Worm (Caenorhabditis elegans) whole organism, young adult: ENCODE data around the gene ZK662.2.

Experiments used
- B0019.2 ChIP-seq: fragments of 200-800 bp; sonication (Bioruptor generic); conservative IDR thresholded peaks from 2 replicates; pipeline ENCODE4 v1.3.6; 2022; ENCODE audit warnings: missing genetic modification reagents, missing genetic modification characterization, missing compliant biosample characterization
- B0336.3 ChIP-seq: fragments of 200-800 bp; sonication (Bioruptor generic); IDR thresholded peaks from 2 replicates; pipeline ENCODE4 v1.3.6; 2022; ENCODE audit warnings: missing genetic modification characterization, missing compliant biosample characterization
- D2030.7 ChIP-seq: fragments of 200-800 bp; sonication (Bioruptor generic); IDR thresholded peaks from 2 replicates; pipeline ENCODE4 v1.3.6; 2022; ENCODE audit warnings: missing genetic modification reagents, missing genetic modification characterization, missing compliant biosample characterization
- F10E7.11 ChIP-seq: sonication (generic microtip); optimal IDR thresholded peaks from 2 replicates; lab custom pipeline; 2017; ENCODE audit warnings: mild to moderate bottlenecking, missing genetic modification characterization, moderate library complexity, missing compliant biosample characterization
- F33H1.4 ChIP-seq: fragments of 200-800 bp; sonication (Bioruptor generic); IDR thresholded peaks from 2 replicates; pipeline ENCODE4 v1.3.6; 2022; ENCODE audit warnings: missing genetic modification reagents, missing genetic modification characterization, missing compliant biosample characterization
- F37B4.10 ChIP-seq: fragments of 200-800 bp; sonication (Bioruptor generic); IDR thresholded peaks from 2 replicates; pipeline ENCODE4 v1.3.6; 2022; ENCODE audit warnings: missing genetic modification characterization, missing compliant biosample characterization
- F39B2.1 ChIP-seq: fragments of 200-800 bp; sonication (Bioruptor generic); IDR thresholded peaks from 2 replicates; pipeline ENCODE4 v1.3.6; 2022; ENCODE audit warnings: missing genetic modification reagents, missing genetic modification characterization, missing compliant biosample characterization
- K11D2.4 ChIP-seq: fragments of 200-800 bp; sonication (Bioruptor generic); IDR thresholded peaks from 2 replicates; pipeline ENCODE4 v1.3.6; 2022; ENCODE audit warnings: missing genetic modification reagents, missing genetic modification characterization, missing compliant biosample characterization
- T26A5.8 ChIP-seq: sonication (generic microtip); optimal IDR thresholded peaks from 2 replicates; lab custom pipeline; 2016; ENCODE audit warnings: missing genetic modification characterization, missing compliant biosample characterization
- Y95B8A.8 ChIP-seq: fragments of 200-800 bp; sonication (Bioruptor generic); IDR thresholded peaks from 2 replicates; pipeline ENCODE4 v1.3.6; 2022; ENCODE audit warnings: missing genetic modification reagents, missing genetic modification characterization, missing compliant biosample characterization
- bed-2 ChIP-seq: fragments of 200-800 bp; sonication (Bioruptor generic); IDR thresholded peaks from 2 replicates; pipeline ENCODE4 v1.3.6; 2022; ENCODE audit warnings: missing genetic modification reagents, missing genetic modification characterization, missing compliant biosample characterization
- cebp-2 ChIP-seq: fragments of 200-800 bp; sonication (Bioruptor generic); IDR thresholded peaks from 2 replicates; pipeline ENCODE4 v1.3.6; 2022; ENCODE audit warnings: missing genetic modification characterization, missing compliant biosample characterization
- ceh-27 ChIP-seq: fragments of 200-800 bp; sonication (Bioruptor generic); optimal IDR thresholded peaks from 2 replicates; lab custom pipeline; 2018; ENCODE audit warnings: mild to moderate bottlenecking, missing genetic modification characterization, moderate library complexity, missing compliant biosample characterization
- ceh-40 ChIP-seq: fragments of 200-800 bp; sonication (Bioruptor generic); IDR thresholded peaks from 2 replicates; pipeline ENCODE4 v1.3.6; 2022; ENCODE audit warnings: missing genetic modification characterization, missing compliant biosample characterization
- chd-7 ChIP-seq: sonication (generic microtip); optimal IDR thresholded peaks from 2 replicates; lab custom pipeline; 2016; ENCODE audit warnings: mild to moderate bottlenecking, missing genetic modification characterization, moderate library complexity, missing compliant biosample characterization
- die-1 ChIP-seq: sonication (generic microtip); optimal IDR thresholded peaks from 2 replicates; lab custom pipeline; 2016; ENCODE audit warnings: missing genotype, mild to moderate bottlenecking, missing genetic modification characterization, missing compliant biosample characterization
- dpff-1 ChIP-seq: sonication (generic microtip); optimal IDR thresholded peaks from 2 replicates; lab custom pipeline; 2017; ENCODE audit warnings: mild to moderate bottlenecking, missing genetic modification characterization, missing compliant biosample characterization
- dpl-1 ChIP-seq: fragments of 150-350 bp; optimal IDR thresholded peaks from 2 replicates; lab custom pipeline; 2014; ENCODE audit warnings: missing biosample characterization, missing genetic modification reagents, missing genetic modification characterization
- efl-1 ChIP-seq: fragments of 150-350 bp; optimal IDR thresholded peaks from 2 replicates; lab custom pipeline; 2014; ENCODE audit warnings: missing biosample characterization, missing genetic modification reagents, missing genetic modification characterization
- fkh-3 ChIP-seq: sonication (generic microtip); optimal IDR thresholded peaks from 2 replicates; lab custom pipeline; 2016; ENCODE audit warnings: mild to moderate bottlenecking, missing genetic modification characterization, missing compliant biosample characterization
- gei-17 ChIP-seq: fragments of 200-800 bp; sonication (Bioruptor generic); optimal IDR thresholded peaks from 2 replicates; lab custom pipeline; 2018; ENCODE audit warnings: mild to moderate bottlenecking, missing genetic modification characterization, missing compliant biosample characterization
- hlh-26 ChIP-seq: fragments of 200-800 bp; sonication (Bioruptor generic); conservative IDR thresholded peaks from 2 replicates; pipeline ENCODE4 v1.3.6; 2022; ENCODE audit warnings: missing genetic modification reagents, missing genetic modification characterization, missing compliant biosample characterization
- hrde-1 ChIP-seq: sonication (generic microtip); optimal IDR thresholded peaks from 2 replicates; lab custom pipeline; 2016; ENCODE audit warnings: missing genetic modification characterization, mild to moderate bottlenecking, missing compliant biosample characterization, moderate library complexity, missing genotype, missing genetic modification reagents, borderline replicate concordance
- let-607 ChIP-seq, 2 experiments: fragments of 200-800 bp in 1 of 2; sonication (Bioruptor generic) in 1 of 2; sonication (generic microtip) in 1 of 2; optimal IDR thresholded peaks; 2 replicates each; lab custom pipeline; 2016 to 2018; ENCODE audit warnings: mild to moderate bottlenecking in 2 of 2, missing compliant biosample characterization in 2 of 2, missing genetic modification characterization in 2 of 2, moderate library complexity in 2 of 2, missing genotype in 1 of 2
- lin-35 ChIP-seq, 3 experiments: fragments of 150-350 bp in 2 of 3; sonication (generic microtip) in 1 of 3; optimal IDR thresholded peaks; 2 replicates each; lab custom pipeline; 2014 to 2018; ENCODE audit warnings: missing biosample characterization in 3 of 3, missing genetic modification characterization in 3 of 3, missing genetic modification reagents in 3 of 3
- lir-1 ChIP-seq: fragments of 200-800 bp; sonication (Bioruptor generic); conservative IDR thresholded peaks from 2 replicates; pipeline ENCODE4 v1.3.6; 2022; ENCODE audit warnings: missing genetic modification reagents, missing genetic modification characterization, missing compliant biosample characterization
- lsy-27 ChIP-seq: sonication (generic microtip); optimal IDR thresholded peaks from 2 replicates; lab custom pipeline; 2017; ENCODE audit warnings: missing genetic modification characterization, mild to moderate bottlenecking, missing compliant biosample characterization, antibody characterized with exemption, missing genotype, borderline replicate concordance; ENCODE audit not compliant: insufficient read depth
- madf-8 ChIP-seq: fragments of 200-800 bp; sonication (Bioruptor generic); conservative IDR thresholded peaks from 2 replicates; pipeline ENCODE4 v1.3.6; 2022; ENCODE audit warnings: missing genetic modification reagents, missing genetic modification characterization, missing compliant biosample characterization
- mcd-1 ChIP-seq: fragments of 200-800 bp; sonication (Bioruptor generic); IDR thresholded peaks from 2 replicates; pipeline ENCODE4 v1.3.6; 2022; ENCODE audit warnings: missing genetic modification reagents, missing genetic modification characterization, missing compliant biosample characterization
- nhr-120 ChIP-seq: fragments of 200-800 bp; sonication (Bioruptor generic); IDR thresholded peaks from 2 replicates; pipeline ENCODE4 v1.3.6; 2022; ENCODE audit warnings: missing genetic modification characterization, missing compliant biosample characterization
- nhr-179 ChIP-seq: sonication (generic microtip); optimal IDR thresholded peaks from 2 replicates; lab custom pipeline; 2016; ENCODE audit warnings: mild to moderate bottlenecking, missing genetic modification characterization, missing compliant biosample characterization
- nhr-80 ChIP-seq: sonication (generic microtip); optimal IDR thresholded peaks from 2 replicates; lab custom pipeline; 2016; ENCODE audit warnings: missing genetic modification characterization, missing compliant biosample characterization
- rcor-1 ChIP-seq: fragments of 200-800 bp; sonication (Bioruptor generic); IDR thresholded peaks from 2 replicates; pipeline ENCODE4 v1.3.6; 2022; ENCODE audit warnings: missing genetic modification reagents, missing genetic modification characterization, missing compliant biosample characterization
- rec-8 ChIP-seq, 2 experiments: sonication (generic microtip); optimal IDR thresholded peaks; 2 replicates each; lab custom pipeline; 2016; ENCODE audit warnings: mild to moderate bottlenecking in 2 of 2, missing genetic modification characterization in 2 of 2, missing genetic modification reagents in 2 of 2, missing genotype in 2 of 2, missing biosample characterization in 1 of 2, missing compliant biosample characterization in 1 of 2, moderate library complexity in 1 of 2
- repo-1 ChIP-seq: sonication (generic microtip); optimal IDR thresholded peaks from 2 replicates; lab custom pipeline; 2017; ENCODE audit warnings: mild to moderate bottlenecking, missing genetic modification characterization, missing compliant biosample characterization
- sea-2 ChIP-seq: fragments of 200-800 bp; sonication (Bioruptor generic); IDR thresholded peaks from 2 replicates; pipeline ENCODE4 v1.3.6; 2022; ENCODE audit warnings: missing genetic modification characterization, missing compliant biosample characterization
- snpc-1.1 ChIP-seq: sonication (generic microtip); optimal IDR thresholded peaks from 2 replicates; lab custom pipeline; 2017; ENCODE audit warnings: missing genetic modification characterization, mild to moderate bottlenecking, missing compliant biosample characterization, antibody characterized with exemption, moderate library complexity, missing genotype, missing genetic modification reagents; ENCODE audit not compliant: insufficient read depth
- tbx-9 ChIP-seq: sonication (generic microtip); optimal IDR thresholded peaks from 2 replicates; lab custom pipeline; 2016; ENCODE audit warnings: borderline replicate concordance, missing genetic modification characterization, inconsistent platforms, missing compliant biosample characterization
- zim-3 ChIP-seq: sonication (generic microtip); optimal IDR thresholded peaks from 2 replicates; lab custom pipeline; 2017; ENCODE audit warnings: mild to moderate bottlenecking, missing genetic modification characterization, moderate library complexity, missing compliant biosample characterization
- ztf-22 ChIP-seq: fragments of 200-800 bp; sonication (Bioruptor generic); optimal IDR thresholded peaks from 2 replicates; lab custom pipeline; 2018; ENCODE audit warnings: mild to moderate bottlenecking, missing genetic modification characterization, moderate library complexity, missing compliant biosample characterization
- ztf-25 ChIP-seq: fragments of 200-800 bp; sonication (Bioruptor generic); IDR thresholded peaks from 2 replicates; pipeline ENCODE4 v1.3.6; 2022; ENCODE audit warnings: missing genetic modification reagents, missing genetic modification characterization, missing compliant biosample characterization
- ztf-26 ChIP-seq: sonication (generic microtip); optimal IDR thresholded peaks from 2 replicates; lab custom pipeline; 2017; ENCODE audit warnings: missing genetic modification characterization, missing compliant biosample characterization
- ztf-28 ChIP-seq: fragments of 200-800 bp; sonication (Bioruptor generic); IDR thresholded peaks from 2 replicates; pipeline ENCODE4 v1.3.6; 2022; ENCODE audit warnings: missing genetic modification reagents, missing genetic modification characterization, missing compliant biosample characterization
- ztf-3 ChIP-seq: fragments of 200-800 bp; sonication (Bioruptor generic); optimal IDR thresholded peaks from 2 replicates; lab custom pipeline; 2018; ENCODE audit warnings: mild to moderate bottlenecking, missing genetic modification characterization, missing compliant biosample characterization

ZK662.2 gene

ce11 chrX:15741852-15742251 lies 45.4 kb downstream of the ZK662.2 start (continued):
- 0 out of 2 replicates have a peak, but pooled peaks have one; percentile 38 for TF ChIP-seq F37B4.10 (GFP tag; lab: Robert Waterston, UW)
- no peak for TF ChIP-seq tbx-9 (tag; lab: Kevin White, UChicago)
- peak; percentile 58; the same call in 1 of the 2 replicates for TF ChIP-seq B0019.2 (GFP tag; lab: Robert Waterston, UW)
- TF ChIP-seq mcd-1 (GFP tag; lab: Robert Waterston, UW) = peak; percentile 71
- TF ChIP-seq ceh-27 (GFP tag; lab: Kevin White, UChicago) = peak; percentile 73
- TF ChIP-seq zim-3 (tag; lab: Kevin White, UChicago) = peak; percentile 61
- peak; percentile 46 for TF ChIP-seq ztf-26 (tag; lab: Kevin White, UChicago)
- TF ChIP-seq F33H1.4 = 0 out of 2 replicates have a peak, but pooled peaks have one; percentile 24
- TF ChIP-seq nhr-80 = peak; percentile 34
- peak; percentile 79 for TF ChIP-seq B0336.3
- TF ChIP-seq F10E7.11 = peak; percentile 61
- TF ChIP-seq lsy-27 = no peak
- TF ChIP-seq Y95B8A.8 (GFP tag; lab: Robert Waterston, UW) = no peak
- peak; percentile 82 for TF ChIP-seq rcor-1
- TF ChIP-seq lir-1 (GFP tag; lab: Robert Waterston, UW) = peak; percentile 68
- TF ChIP-seq dpff-1 (tag; lab: Kevin White, UChicago) = no peak
- peak; percentile 29 to 42 for TF ChIP-seq let-607 (tag; optimal IDR thresholded peaks at IDR 0.05; lab: Kevin White, UChicago)
- peak; percentile 65 for TF ChIP-seq chd-7 (tag; lab: Kevin White, UChicago)
- TF ChIP-seq ztf-28 (GFP tag; lab: Robert Waterston, UW) = peak; percentile 47; the same call in 1 of the 2 replicates
- TF ChIP-seq ceh-40 (GFP tag; lab: Robert Waterston, UW) = 0 out of 2 replicates have a peak, but pooled peaks have one; percentile 5
- TF ChIP-seq madf-8 = no peak
- TF ChIP-seq ztf-3 = no peak
- TF ChIP-seq die-1 (tag; lab: Kevin White, UChicago) = peak; percentile 82
- peak; percentile 21; the same call in 1 of the 2 replicates for TF ChIP-seq bed-2 (GFP tag; lab: Robert Waterston, UW)
- peak; percentile 22 for TF ChIP-seq nhr-179 (tag; lab: Kevin White, UChicago)
- peak; percentile 83 for TF ChIP-seq ztf-25 (GFP tag; lab: Robert Waterston, UW)
- no peak for TF ChIP-seq dpl-1
- no peak for TF ChIP-seq efl-1 (GFP tag; lab: Kevin White, UChicago)

- TF ChIP-seq nhr-120 (GFP tag; lab: Robert Waterston, UW) (no peak), cebp-2 (GFP tag; lab: Robert Waterston, UW) (no peak), lin-35 (GFP tag; optimal IDR thresholded peaks at IDR 0.05; lab: Kevin White, UChicago) (no peak), nhr-179 (tag; lab: Kevin White, UChicago) (no peak), rec-8 (tag; optimal IDR thresholded peaks at IDR 0.05; lab: Kevin White, UChicago) (no peak), repo-1 (tag; lab: Kevin White, UChicago) (no peak), T26A5.8 (tag; lab: Kevin White, UChicago) (no peak), sea-2 (GFP tag; lab: Robert Waterston, UW) (no peak), K11D2.4 (GFP tag; lab: Robert Waterston, UW) (no peak), D2030.7 (GFP tag; lab: Robert Waterston, UW) (no peak), ztf-22 (GFP tag; lab: Kevin White, UChicago) (no peak), gei-17 (GFP tag; lab: Kevin White, UChicago) (no peak), snpc-1.1 (tag; lab: Kevin White, UChicago) (no peak), hrde-1 (no peak), hlh-26 (GFP tag; lab: Robert Waterston, UW) (no peak), Y95B8A.8 (GFP tag; lab: Robert Waterston, UW) (no peak), fkh-3 (no peak), F39B2.1 (GFP tag; lab: Robert Waterston, UW) (no peak)
Observed at ce11 chrX:15742310-15742709, 45.8 kb downstream of the ZK662.2 start, which contains the start of gene nhr-255. nhr-255 (plus strand) TSS chrX:15742610.
